Worm (Caenorhabditis elegans) whole organism, L4 larva: ENCODE data around the gene spin-2.

Experiments used
- F37D6.2 ChIP-seq: sonication (generic microtip); optimal IDR thresholded peaks from 2 replicates; lab custom pipeline; 2016; ENCODE audit warnings: mild to moderate bottlenecking, missing genetic modification characterization, missing compliant biosample characterization
- R02D3.7 ChIP-seq: fragments of 150-350 bp; sonication (generic microtip); optimal IDR thresholded peaks from 3 replicates; lab custom pipeline; 2014; ENCODE audit warnings: missing biosample characterization, missing genetic modification characterization
- T26A8.4 ChIP-seq: fragments of 200-800 bp; sonication (Bioruptor generic); IDR thresholded peaks from 2 replicates; pipeline ENCODE4 v1.3.6; 2022; ENCODE audit warnings: missing genetic modification characterization, missing compliant biosample characterization
- Y105C5A.15 ChIP-seq: fragments of 200-800 bp; sonication (Bioruptor generic); IDR thresholded peaks from 2 replicates; pipeline ENCODE4 v1.3.6; 2022; ENCODE audit warnings: missing genetic modification characterization, missing compliant biosample characterization
- ZK337.2 ChIP-seq: fragments of 200-800 bp; sonication (Bioruptor generic); IDR thresholded peaks from 2 replicates; pipeline ENCODE4 v1.3.6; 2022; ENCODE audit warnings: missing genetic modification reagents, missing genetic modification characterization, missing compliant biosample characterization
- aha-1 ChIP-seq: fragments of 150-350 bp; peaks from one replicate; lab custom pipeline; 2014; ENCODE audit warnings: missing biosample characterization, missing genetic modification characterization
- aly-2 ChIP-seq: sonication (generic microtip); optimal IDR thresholded peaks from 2 replicates; lab custom pipeline; 2018; ENCODE audit warnings: missing biosample characterization, missing genetic modification characterization
- ceh-20 ChIP-seq: fragments of 200-800 bp; sonication (Bioruptor generic); IDR thresholded peaks from 2 replicates; pipeline ENCODE4 v1.3.6; 2022; ENCODE audit warnings: missing genetic modification reagents, missing genetic modification characterization, missing compliant biosample characterization
- ceh-28 ChIP-seq: fragments of 150-350 bp; optimal IDR thresholded peaks from 2 replicates; lab custom pipeline; 2014; ENCODE audit warnings: missing biosample characterization, missing genetic modification reagents, missing genetic modification characterization
- daf-19 ChIP-seq: fragments of 200-800 bp; sonication (Bioruptor generic); conservative IDR thresholded peaks from 2 replicates; pipeline ENCODE4 v1.3.6; 2022; ENCODE audit warnings: missing genetic modification characterization, missing compliant biosample characterization
- dmd-6 ChIP-seq: fragments of 200-800 bp; sonication (Bioruptor generic); IDR thresholded peaks from 2 replicates; pipeline ENCODE4 v1.3.6; 2022; ENCODE audit warnings: missing genetic modification reagents, missing genetic modification characterization, missing compliant biosample characterization
- dmd-8 ChIP-seq: fragments of 200-800 bp; sonication (Bioruptor generic); IDR thresholded peaks from 2 replicates; pipeline ENCODE4 v1.3.6; 2022; ENCODE audit warnings: missing genetic modification characterization, missing compliant biosample characterization
- egl-43 ChIP-seq: fragments of 200-800 bp; sonication (Bioruptor generic); IDR thresholded peaks from 2 replicates; pipeline ENCODE4 v1.3.6; 2022; ENCODE audit warnings: missing genetic modification reagents, missing genetic modification characterization, missing compliant biosample characterization
- hlh-11 ChIP-seq: fragments of 200-800 bp; sonication (Bioruptor generic); optimal IDR thresholded peaks from 2 replicates; lab custom pipeline; 2018; ENCODE audit warnings: mild to moderate bottlenecking, missing genetic modification characterization, missing compliant biosample characterization
- hlh-30 ChIP-seq: sonication (generic microtip); optimal IDR thresholded peaks from 2 replicates; lab custom pipeline; 2017; ENCODE audit warnings: antibody characterized with exemption, mild to moderate bottlenecking, missing genetic modification characterization, missing compliant biosample characterization; ENCODE audit not compliant: insufficient read depth
- hmg-1.1 ChIP-seq: fragments of 200-800 bp; sonication (Bioruptor generic); IDR thresholded peaks from 2 replicates; pipeline ENCODE4 v1.3.6; 2022; ENCODE audit warnings: missing genetic modification reagents, missing genetic modification characterization, missing compliant biosample characterization
- lin-29 ChIP-seq: fragments of 200-800 bp; sonication (Bioruptor generic); IDR thresholded peaks from 2 replicates; pipeline ENCODE4 v1.3.6; 2022; ENCODE audit warnings: missing genetic modification reagents, missing genetic modification characterization, missing compliant biosample characterization
- lin-38 ChIP-seq: fragments of 200-800 bp; sonication (Bioruptor generic); IDR thresholded peaks from 2 replicates; pipeline ENCODE4 v1.3.6; 2022; ENCODE audit warnings: missing genetic modification reagents, missing genetic modification characterization, missing compliant biosample characterization
- lin-39 ChIP-seq: fragments of 150-350 bp; optimal IDR thresholded peaks from 2 replicates; lab custom pipeline; 2014; ENCODE audit warnings: missing biosample characterization, missing genetic modification reagents, missing genetic modification characterization
- madf-5 ChIP-seq, 2 experiments: fragments of 200-800 bp; sonication (Bioruptor generic); IDR thresholded peaks; 2 replicates each; pipeline ENCODE4 v1.3.6; 2022; ENCODE audit warnings: missing compliant biosample characterization in 2 of 2, missing genetic modification characterization in 2 of 2
- mdl-1 ChIP-seq, 2 experiments: fragments of 150-350 bp in 1 of 2; sonication (generic microtip) in 1 of 2; optimal IDR thresholded peaks; 2 replicates each; lab custom pipeline; 2014 to 2017; ENCODE audit warnings: missing biosample characterization in 2 of 2, missing genetic modification characterization in 2 of 2
- mdt-29 ChIP-seq: fragments of 200-800 bp; sonication (Bioruptor generic); IDR thresholded peaks from 2 replicates; pipeline ENCODE4 v1.3.6; 2022; ENCODE audit warnings: missing genetic modification reagents, missing genetic modification characterization, missing compliant biosample characterization
- mxl-3 ChIP-seq: fragments of 200-800 bp; sonication (Bioruptor generic); optimal IDR thresholded peaks from 2 replicates; lab custom pipeline; 2018; ENCODE audit warnings: mild to moderate bottlenecking, missing genetic modification characterization, missing compliant biosample characterization
- nhr-10 ChIP-seq: fragments of 150-350 bp; optimal IDR thresholded peaks from 2 replicates; lab custom pipeline; 2014; ENCODE audit warnings: missing biosample characterization, missing genetic modification characterization
- nhr-102 ChIP-seq: sonication (generic microtip); optimal IDR thresholded peaks from 2 replicates; lab custom pipeline; 2016; ENCODE audit warnings: mild to moderate bottlenecking, missing genetic modification characterization, moderate library complexity, missing compliant biosample characterization
- nhr-237 ChIP-seq: sonication (generic microtip); optimal IDR thresholded peaks from 2 replicates; lab custom pipeline; 2017; ENCODE audit warnings: missing biosample characterization, missing genetic modification characterization
- nhr-25 ChIP-seq: sonication (generic microtip); optimal IDR thresholded peaks from 2 replicates; lab custom pipeline; 2017; ENCODE audit warnings: missing genetic modification characterization, mild to moderate bottlenecking, missing compliant biosample characterization, antibody characterized with exemption, moderate library complexity, borderline replicate concordance; ENCODE audit not compliant: insufficient read depth
- nhr-28 ChIP-seq: fragments of 150-350 bp; optimal IDR thresholded peaks from 2 replicates; lab custom pipeline; 2014; ENCODE audit warnings: missing biosample characterization, missing genetic modification characterization
- nhr-41 ChIP-seq: fragments of 200-800 bp; sonication (Bioruptor generic); IDR thresholded peaks from 2 replicates; pipeline ENCODE4 v1.3.6; 2022; ENCODE audit warnings: missing genetic modification reagents, missing genetic modification characterization, missing compliant biosample characterization
- nhr-6 ChIP-seq: fragments of 150-350 bp; optimal IDR thresholded peaks from 2 replicates; lab custom pipeline; 2014; ENCODE audit warnings: missing biosample characterization, missing genetic modification characterization
- rbr-2 ChIP-seq: sonication (generic microtip); optimal IDR thresholded peaks from 2 replicates; lab custom pipeline; 2016; ENCODE audit warnings: missing genotype, missing genetic modification characterization, missing compliant biosample characterization
- saeg-2 ChIP-seq: fragments of 200-800 bp; sonication (Bioruptor generic); IDR thresholded peaks from 2 replicates; pipeline ENCODE4 v1.3.6; 2022; ENCODE audit warnings: missing genetic modification reagents, missing genetic modification characterization, missing compliant biosample characterization
- tag-97 ChIP-seq: fragments of 200-800 bp; sonication (Bioruptor generic); IDR thresholded peaks from 2 replicates; pipeline ENCODE4 v1.3.6; 2022; ENCODE audit warnings: missing genetic modification characterization, missing compliant biosample characterization
- unc-62 ChIP-seq, 3 experiments: fragments of 150-350 bp in 1 of 3; sonication (generic microtip); optimal IDR thresholded peaks in 2 of 3; peaks in 1 of 3; 1 replicate in 1 of 3; 2 replicates in 2 of 3; lab custom pipeline; 2014 to 2017; ENCODE audit warnings: missing biosample characterization in 3 of 3, missing genetic modification characterization in 3 of 3, missing genetic modification reagents in 3 of 3, missing genotype in 1 of 3
- vab-7 ChIP-seq: fragments of 200-800 bp; sonication (Bioruptor generic); IDR thresholded peaks from 2 replicates; pipeline ENCODE4 v1.3.6; 2022; ENCODE audit warnings: missing genetic modification reagents, missing genetic modification characterization, missing compliant biosample characterization

Gene spin-2

DNA sequence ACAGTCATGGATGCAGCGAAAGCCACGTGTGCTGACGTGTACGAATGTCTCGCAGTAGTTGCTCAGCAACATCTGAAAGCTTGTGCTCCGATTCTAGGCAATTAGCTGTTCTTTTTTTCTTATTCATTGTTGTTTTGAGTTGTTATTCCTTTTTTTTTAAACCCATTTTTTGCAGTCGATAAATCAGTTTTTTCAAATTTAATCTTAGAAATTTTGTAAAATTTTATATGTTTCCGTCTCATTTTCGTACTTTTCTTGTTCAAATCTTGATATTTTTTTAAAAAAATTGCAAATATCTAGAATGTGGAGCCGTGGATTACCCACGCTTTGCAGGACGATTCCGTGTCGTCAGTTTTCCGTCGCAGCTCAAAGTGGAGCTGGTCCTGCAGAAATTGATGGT lies 13.6 kb downstream of the spin-2 start, which contains the start of gene fask-1:
fask-1 (plus strand) TSS at position 301 of the 400 bp plus-strand sequence.
- no peak for TF ChIP-seq nhr-10 (tag; lab: Kevin White, UChicago)
- no peak for TF ChIP-seq aly-2
- TF ChIP-seq lin-38 (GFP tag; lab: Robert Waterston, UW), result 0 out of 2 replicates have a peak, but pooled peaks have one; percentile 39
- TF ChIP-seq saeg-2, result no peak
- TF ChIP-seq dmd-8 (GFP tag; lab: Robert Waterston, UW), result no peak
- no peak for TF ChIP-seq vab-7 (GFP tag; lab: Robert Waterston, UW)
- no peak for TF ChIP-seq nhr-6 (tag; lab: Kevin White, UChicago)

ce11 chrIV:13104900-13105299 lies 18.1 kb downstream of the spin-2 start, which contains the start of gene rde-11:
Gene rde-11, plus strand, starts transcription at chrIV:13105200.
- no peak for TF ChIP-seq mdt-29
- no peak for TF ChIP-seq nhr-237 (tag; lab: Kevin White, UChicago)
- no peak for TF ChIP-seq madf-5 (GFP tag; IDR thresholded peaks at IDR 0.05; lab: Robert Waterston, UW)
- no peak for TF ChIP-seq nhr-102 (tag; lab: Kevin White, UChicago)
- no peak for TF ChIP-seq hmg-1.1
- no peak for TF ChIP-seq R02D3.7 (tag; lab: Kevin White, UChicago)
- no peak for TF ChIP-seq nhr-25 (tag; lab: Kevin White, UChicago)
- no peak for TF ChIP-seq aha-1 (tag; lab: Kevin White, UChicago)
- TF ChIP-seq lin-39 (tag; lab: Kevin White, UChicago), result no peak
- TF ChIP-seq, all 104 proteins: peak for 0

- TF ChIP-seq Y105C5A.15 (GFP tag; lab: Robert Waterston, UW), result no peak
- no peak for TF ChIP-seq ZK337.2 (GFP tag; lab: Robert Waterston, UW)
- TF ChIP-seq egl-43 (GFP tag; lab: Robert Waterston, UW), result no peak
- no peak for TF ChIP-seq lin-38 (GFP tag; lab: Robert Waterston, UW)
- TF ChIP-seq unc-62 (GFP tag; optimal IDR thresholded peaks at IDR 0.05 in 1 of 2; lab: Kevin White, UChicago), result no peak
- no peak for TF ChIP-seq unc-62 (tag; optimal IDR thresholded peaks at IDR 0.05; lab: Kevin White, UChicago)
- TF ChIP-seq ceh-20 (GFP tag; lab: Robert Waterston, UW), result no peak
- TF ChIP-seq daf-19 (GFP tag; lab: Robert Waterston, UW), result no peak
- no peak for TF ChIP-seq nhr-41 (GFP tag; lab: Robert Waterston, UW)
- no peak for TF ChIP-seq ceh-28 (tag; lab: Kevin White, UChicago)
- no peak for TF ChIP-seq nhr-237 (tag; lab: Kevin White, UChicago)
- no peak for TF ChIP-seq F37D6.2
- no peak for TF ChIP-seq T26A8.4 (GFP tag; lab: Robert Waterston, UW)
- TF ChIP-seq, all 104 proteins: peak for 0
These were observed 20.6 kb downstream of the spin-2 start, which contains the start of gene B0564.2 for ce11 chrIV:13107359-13107758. Gene B0564.2, plus strand, starts transcription at chrIV:13107659.

- TF ChIP-seq hmg-1.1, result no peak
- peak in 1 of 2 experiments; percentile 94 for TF ChIP-seq unc-62 (GFP tag; optimal IDR thresholded peaks at IDR 0.05 in 1 of 2; lab: Kevin White, UChicago)
- no peak for TF ChIP-seq unc-62 (tag; optimal IDR thresholded peaks at IDR 0.05; lab: Kevin White, UChicago)
These were observed 21.6 kb downstream of the spin-2 start for ce11 chrIV:13108430-13108829.

- TF ChIP-seq mdl-1 (tag; optimal IDR thresholded peaks at IDR 0.05; lab: Kevin White, UChicago) (peak in 1 of 2 experiments; percentile 67), nhr-28 (peak; percentile 52), hlh-11 (tag; lab: Kevin White, UChicago) (peak; percentile 32), dmd-6 (GFP tag; lab: Robert Waterston, UW) (0 out of 2 replicates have a peak, but pooled peaks have one; percentile 17), rbr-2 (no peak), nhr-102 (tag; lab: Kevin White, UChicago) (no peak), hlh-30 (tag; lab: Kevin White, UChicago) (peak; percentile 5), tag-97 (GFP tag; lab: Robert Waterston, UW) (no peak), lin-29 (GFP tag; lab: Robert Waterston, UW) (no peak), mxl-3 (GFP tag; lab: Kevin White, UChicago) (peak; percentile 32)
These were observed 22.9 kb downstream of the spin-2 start, which contains the start of gene best-1 for ce11 chrIV:13109751-13110150. Gene best-1, minus strand, starts transcription at chrIV:13109779.
